Worm (Caenorhabditis elegans) whole organism, L2 larva: Measurements from ENCODE around the gene let-858.
A peak's percentile ranks its signal among the peaks of the same experiment; 100 is the strongest.

ENCODE experiments used
- C34F6.9 ChIP-seq: fragments of 150-350 bp; optimal IDR thresholded peaks from 2 replicates; lab custom pipeline; 2014; ENCODE audit warnings: missing biosample characterization, missing genetic modification characterization
- F13H6.1 ChIP-seq: sonication (generic microtip); optimal IDR thresholded peaks from 2 replicates; lab custom pipeline; 2016; ENCODE audit warnings: missing genetic modification characterization, missing compliant biosample characterization
- R02D3.7 ChIP-seq: fragments of 150-350 bp; optimal IDR thresholded peaks from 2 replicates; lab custom pipeline; 2014; ENCODE audit warnings: missing biosample characterization, missing genetic modification characterization
- Y55F3AM.14 ChIP-seq: fragments of 200-800 bp; sonication (Bioruptor generic); optimal IDR thresholded peaks from 2 replicates; lab custom pipeline; 2018; ENCODE audit warnings: mild to moderate bottlenecking, missing genetic modification characterization, missing compliant biosample characterization
- alr-1 ChIP-seq: fragments of 150-350 bp; optimal IDR thresholded peaks from 2 replicates; lab custom pipeline; 2014; ENCODE audit warnings: missing biosample characterization, missing genetic modification characterization
- ama-1 ChIP-seq: fragments of 150-350 bp; optimal IDR thresholded peaks from 2 replicates; lab custom pipeline; 2018; ENCODE audit warnings: inconsistent platforms
- blmp-1 ChIP-seq: sonication (generic microtip); optimal IDR thresholded peaks from 2 replicates; lab custom pipeline; 2017; ENCODE audit warnings: missing genetic modification characterization, mild to moderate bottlenecking, missing compliant biosample characterization, antibody characterized with exemption, moderate library complexity; ENCODE audit not compliant: insufficient read depth
- ceh-16 ChIP-seq: fragments of 150-350 bp; optimal IDR thresholded peaks from 2 replicates; lab custom pipeline; 2014; ENCODE audit warnings: missing biosample characterization, missing genetic modification characterization
- crh-2 ChIP-seq: sonication (generic microtip); optimal IDR thresholded peaks from 2 replicates; lab custom pipeline; 2017; ENCODE audit warnings: missing biosample characterization, missing genetic modification characterization
- dmd-4 ChIP-seq: sonication (generic microtip); optimal IDR thresholded peaks from 2 replicates; lab custom pipeline; 2017; ENCODE audit warnings: missing biosample characterization, missing genetic modification characterization
- egl-27 ChIP-seq: sonication (generic microtip); optimal IDR thresholded peaks from 3 replicates; lab custom pipeline; 2017; ENCODE audit warnings: missing biosample characterization, missing genetic modification reagents, missing genetic modification characterization
- elt-1 ChIP-seq: fragments of 150-350 bp; optimal IDR thresholded peaks from 2 replicates; lab custom pipeline; 2014; ENCODE audit warnings: missing biosample characterization, missing genetic modification characterization
- elt-3 ChIP-seq: sonication (generic microtip); optimal IDR thresholded peaks from 2 replicates; lab custom pipeline; 2017; ENCODE audit warnings: missing biosample characterization, missing genetic modification characterization
- fos-1 ChIP-seq: fragments of 150-350 bp; optimal IDR thresholded peaks from 2 replicates; lab custom pipeline; 2014; ENCODE audit warnings: missing biosample characterization, missing genetic modification characterization
- gmeb-1 ChIP-seq: fragments of 150-350 bp; optimal IDR thresholded peaks from 2 replicates; lab custom pipeline; 2014; ENCODE audit warnings: missing biosample characterization, missing genetic modification characterization
- lin-11 ChIP-seq: fragments of 150-350 bp; sonication (generic microtip); optimal IDR thresholded peaks from 2 replicates; lab custom pipeline; 2014; ENCODE audit warnings: missing biosample characterization, missing genetic modification characterization, inconsistent platforms, mixed read lengths
- lin-13 ChIP-seq: fragments of 150-350 bp; optimal IDR thresholded peaks from 2 replicates; lab custom pipeline; 2014; ENCODE audit warnings: missing biosample characterization, missing genetic modification reagents, missing genetic modification characterization
- lin-39 ChIP-seq: fragments of 150-350 bp; optimal IDR thresholded peaks from 2 replicates; lab custom pipeline; 2014; ENCODE audit warnings: missing biosample characterization, missing genetic modification reagents, missing genetic modification characterization
- lsy-2 ChIP-seq, 2 experiments: fragments of 150-350 bp in 1 of 2; sonication (generic microtip) in 1 of 2; optimal IDR thresholded peaks; 2 replicates each; lab custom pipeline; 2014 to 2017; ENCODE audit warnings: missing biosample characterization in 2 of 2, missing genetic modification characterization in 2 of 2
- mab-5 ChIP-seq: fragments of 150-350 bp; optimal IDR thresholded peaks from 2 replicates; lab custom pipeline; 2014; ENCODE audit warnings: missing biosample characterization, missing genetic modification characterization
- mbf-1 ChIP-seq: sonication (generic microtip); optimal IDR thresholded peaks from 2 replicates; lab custom pipeline; 2017; ENCODE audit warnings: missing biosample characterization, missing genetic modification characterization
- mdl-1 ChIP-seq, 2 experiments: fragments of 150-350 bp in 1 of 2; sonication (generic microtip) in 1 of 2; optimal IDR thresholded peaks; 2 replicates each; lab custom pipeline; 2017; ENCODE audit warnings: missing biosample characterization in 2 of 2, missing genetic modification characterization in 2 of 2
- nhr-10 ChIP-seq: sonication (generic microtip); optimal IDR thresholded peaks from 2 replicates; lab custom pipeline; 2017; ENCODE audit warnings: missing biosample characterization, missing genetic modification characterization
- nhr-11 ChIP-seq: fragments of 150-350 bp; optimal IDR thresholded peaks from 2 replicates; lab custom pipeline; 2014; ENCODE audit warnings: missing biosample characterization, missing genetic modification characterization
- nhr-12 ChIP-seq: fragments of 150-350 bp; optimal IDR thresholded peaks from 2 replicates; lab custom pipeline; 2014; ENCODE audit warnings: missing biosample characterization, missing genetic modification characterization
- nhr-129 ChIP-seq: fragments of 150-350 bp; optimal IDR thresholded peaks from 2 replicates; lab custom pipeline; 2014; ENCODE audit warnings: missing biosample characterization, missing genetic modification characterization
- nhr-21 ChIP-seq: fragments of 150-350 bp; optimal IDR thresholded peaks from 2 replicates; lab custom pipeline; 2014; ENCODE audit warnings: missing biosample characterization, missing genetic modification characterization
- nhr-25 ChIP-seq: fragments of 150-350 bp; sonication (generic microtip); optimal IDR thresholded peaks from 3 replicates; lab custom pipeline; 2014; ENCODE audit warnings: missing biosample characterization, missing genetic modification characterization
- nhr-6 ChIP-seq: fragments of 150-350 bp; optimal IDR thresholded peaks from 2 replicates; lab custom pipeline; 2014; ENCODE audit warnings: missing biosample characterization, missing genetic modification characterization
- peb-1 ChIP-seq: fragments of 150-350 bp; optimal IDR thresholded peaks from 2 replicates; lab custom pipeline; 2014; ENCODE audit warnings: missing biosample characterization, missing genetic modification characterization
- skn-1 ChIP-seq: sonication (generic microtip); optimal IDR thresholded peaks from 2 replicates; lab custom pipeline; 2017; ENCODE audit warnings: missing biosample characterization, missing genetic modification characterization
- sma-3 ChIP-seq: sonication (generic microtip); optimal IDR thresholded peaks from 2 replicates; lab custom pipeline; 2016; ENCODE audit warnings: missing genetic modification reagents, missing genetic modification characterization, missing compliant biosample characterization
- sma-9 ChIP-seq, 2 experiments: fragments of 150-350 bp in 1 of 2; sonication (generic microtip) in 1 of 2; optimal IDR thresholded peaks; 2 replicates each; lab custom pipeline; 2014 to 2016; ENCODE audit warnings: missing genetic modification characterization in 2 of 2, mild to moderate bottlenecking in 1 of 2, missing biosample characterization in 1 of 2, missing compliant biosample characterization in 1 of 2, missing genetic modification reagents in 1 of 2, moderate library complexity in 1 of 2
- snpc-4 ChIP-seq: fragments of 150-350 bp; optimal IDR thresholded peaks from 2 replicates; lab custom pipeline; 2014; ENCODE audit warnings: missing biosample characterization, missing genetic modification characterization
- unc-39 ChIP-seq: fragments of 150-350 bp; optimal IDR thresholded peaks from 2 replicates; lab custom pipeline; 2014; ENCODE audit warnings: missing biosample characterization, missing genetic modification characterization
- unc-55 ChIP-seq: fragments of 150-350 bp; sonication (generic microtip); optimal IDR thresholded peaks from 3 replicates; lab custom pipeline; 2014; ENCODE audit warnings: missing biosample characterization, missing genetic modification reagents, missing genetic modification characterization
- unc-62 ChIP-seq: fragments of 150-350 bp; optimal IDR thresholded peaks from 2 replicates; lab custom pipeline; 2014; ENCODE audit warnings: missing biosample characterization, missing genetic modification reagents, missing genetic modification characterization
- zag-1 ChIP-seq: fragments of 150-350 bp; optimal IDR thresholded peaks from 2 replicates; lab custom pipeline; 2014; ENCODE audit warnings: missing biosample characterization, missing genetic modification characterization
- ztf-1 ChIP-seq: fragments of 200-800 bp; sonication (Bioruptor generic); conservative IDR thresholded peaks from 2 replicates; pipeline ENCODE4 v1.3.6; 2022; ENCODE audit warnings: missing genetic modification characterization, missing compliant biosample characterization
- ztf-11 ChIP-seq: sonication (generic microtip); optimal IDR thresholded peaks from 2 replicates; lab custom pipeline; 2017; ENCODE audit warnings: missing biosample characterization, missing genetic modification characterization
- ztf-4 ChIP-seq: fragments of 150-350 bp; optimal IDR thresholded peaks from 2 replicates; lab custom pipeline; 2014; ENCODE audit warnings: missing biosample characterization, missing genetic modification characterization

Gene let-858

ce11 chrII:11043546-11044192 is 21.5 kb downstream of the let-858 start:
- TF ChIP-seq mdl-1 (tag; optimal IDR thresholded peaks at IDR 0.05; lab: Kevin White, UChicago) (no peak), peb-1 (no peak), sma-9 (GFP tag; optimal IDR thresholded peaks at IDR 0.05; lab: Kevin White, UChicago) (peak; percentile 34), sma-9 (tag; optimal IDR thresholded peaks at IDR 0.05; lab: Kevin White, UChicago) (no peak), zag-1 (tag; lab: Kevin White, UChicago) (no peak), R02D3.7 (no peak), lin-39 (tag; lab: Kevin White, UChicago) (no peak), lsy-2 (tag; optimal IDR thresholded peaks at IDR 0.05; lab: Kevin White, UChicago) (no peak), mbf-1 (tag; lab: Kevin White, UChicago) (no peak), crh-2 (tag; lab: Kevin White, UChicago) (no peak), lin-11 (tag; lab: Kevin White, UChicago) (no peak), blmp-1 (tag; lab: Kevin White, UChicago) (no peak), nhr-129 (tag; lab: Kevin White, UChicago) (peak; percentile 48), ceh-16 (tag; lab: Kevin White, UChicago) (peak; percentile 33), ztf-11 (no peak), ama-1 (lab: Kevin White, UChicago) (no peak), lin-13 (GFP tag; lab: Kevin White, UChicago) (no peak), Y55F3AM.14 (GFP tag; lab: Kevin White, UChicago) (no peak)

- TF ChIP-seq ztf-11 (no peak), nhr-11 (tag; lab: Kevin White, UChicago) (no peak), skn-1 (tag; lab: Kevin White, UChicago) (no peak), ztf-4 (tag; lab: Kevin White, UChicago) (no peak), R02D3.7 (no peak), snpc-4 (tag; lab: Kevin White, UChicago) (no peak), elt-3 (tag; lab: Kevin White, UChicago) (no peak), nhr-129 (tag; lab: Kevin White, UChicago) (no peak), unc-62 (GFP tag; lab: Kevin White, UChicago) (no peak), nhr-10 (no peak), Y55F3AM.14 (GFP tag; lab: Kevin White, UChicago) (no peak), ztf-1 (no peak), nhr-12 (tag; lab: Kevin White, UChicago) (no peak), sma-9 (GFP tag; optimal IDR thresholded peaks at IDR 0.05; lab: Kevin White, UChicago) (no peak), sma-9 (tag; optimal IDR thresholded peaks at IDR 0.05; lab: Kevin White, UChicago) (no peak), dmd-4 (tag; lab: Kevin White, UChicago) (no peak), ceh-16 (tag; lab: Kevin White, UChicago) (no peak), lin-39 (tag; lab: Kevin White, UChicago) (no peak)
These were observed 22.0 kb downstream of the let-858 start for ce11 chrII:11044193-11044568.

ce11 chrII:11045872-11046271 is 23.7 kb downstream of the let-858 start, which contains the start of gene col-83:
Gene col-83, minus strand, starts transcription at chrII:11045972.
- no peak for TF ChIP-seq unc-62 (GFP tag; lab: Kevin White, UChicago)
- TF ChIP-seq nhr-10, result no peak
- no peak for TF ChIP-seq zag-1 (tag; lab: Kevin White, UChicago)
- no peak for TF ChIP-seq alr-1 (tag; lab: Kevin White, UChicago)
- TF ChIP-seq elt-3 (tag; lab: Kevin White, UChicago), result no peak
- TF ChIP-seq nhr-21, result no peak
- TF ChIP-seq nhr-6 (tag; lab: Kevin White, UChicago), result no peak
- TF ChIP-seq ztf-11, result no peak
- TF ChIP-seq lin-13 (GFP tag; lab: Kevin White, UChicago), result no peak
- TF ChIP-seq blmp-1 (tag; lab: Kevin White, UChicago), result no peak
- no peak for TF ChIP-seq egl-27 (tag; lab: Kevin White, UChicago)
- TF ChIP-seq Y55F3AM.14 (GFP tag; lab: Kevin White, UChicago), result no peak
- TF ChIP-seq, all 48 proteins: peak for 0

- no peak for TF ChIP-seq alr-1 (tag; lab: Kevin White, UChicago)
These were observed 26.8 kb downstream of the let-858 start, which contains the start of gene F33A8.4 for ce11 chrII:11048930-11049329. Gene F33A8.4, minus strand, starts transcription at chrII:11049030.

ce11 chrII:11049876-11050275 is 27.7 kb downstream of the let-858 start, which contains the start of the genes sdhd-1 and ilkp-1:
Gene sdhd-1, minus strand, starts transcription at chrII:11049913.
Gene ilkp-1, plus strand, starts transcription at chrII:11050255.
- peak; percentile 8 for TF ChIP-seq nhr-21
- TF ChIP-seq nhr-129 (tag; lab: Kevin White, UChicago), result peak; percentile 39
- TF ChIP-seq elt-1 (tag; lab: Kevin White, UChicago), result no peak
- peak; percentile 86 for TF ChIP-seq crh-2 (tag; lab: Kevin White, UChicago)
- peak; percentile 34 for TF ChIP-seq sma-9 (GFP tag; optimal IDR thresholded peaks at IDR 0.05; lab: Kevin White, UChicago)
- no peak for TF ChIP-seq sma-9 (tag; optimal IDR thresholded peaks at IDR 0.05; lab: Kevin White, UChicago)
- peak in 1 of 2 experiments; percentile 75 for TF ChIP-seq lsy-2 (tag; optimal IDR thresholded peaks at IDR 0.05; lab: Kevin White, UChicago)
- TF ChIP-seq mab-5 (tag; lab: Kevin White, UChicago), result no peak
- TF ChIP-seq unc-55 (GFP tag; lab: Kevin White, UChicago), result peak; percentile 68
- peak; percentile 22 for TF ChIP-seq sma-3 (GFP tag; lab: Kevin White, UChicago)
- no peak for TF ChIP-seq snpc-4 (tag; lab: Kevin White, UChicago)
- no peak for TF ChIP-seq nhr-25 (tag; lab: Kevin White, UChicago)
- peak; percentile 59 for TF ChIP-seq gmeb-1 (tag; lab: Kevin White, UChicago)
- TF ChIP-seq nhr-6 (tag; lab: Kevin White, UChicago), result peak; percentile 25
- TF ChIP-seq unc-39 (tag; lab: Kevin White, UChicago), result no peak
- no peak for TF ChIP-seq F13H6.1
- TF ChIP-seq skn-1 (tag; lab: Kevin White, UChicago), result no peak
- TF ChIP-seq C34F6.9 (tag; lab: Kevin White, UChicago), result peak; percentile 84
- TF ChIP-seq fos-1 (tag; lab: Kevin White, UChicago), result peak; percentile 15
- no peak for TF ChIP-seq mbf-1 (tag; lab: Kevin White, UChicago)
